Fruit fly (Drosophila melanogaster) S2 (cell line): ENCODE data around the gene Atg5.

ENCODE experiments used
- CG8478 ChIP-seq: fragments of >200 bp; optimal IDR thresholded peaks from 2 replicates; lab custom pipeline; 2018
- CTCF ChIP-seq, 2 experiments: fragments of >200 bp; optimal IDR thresholded peaks; 2 replicates each; lab custom pipeline; 2018

Gene Atg5

DNA sequence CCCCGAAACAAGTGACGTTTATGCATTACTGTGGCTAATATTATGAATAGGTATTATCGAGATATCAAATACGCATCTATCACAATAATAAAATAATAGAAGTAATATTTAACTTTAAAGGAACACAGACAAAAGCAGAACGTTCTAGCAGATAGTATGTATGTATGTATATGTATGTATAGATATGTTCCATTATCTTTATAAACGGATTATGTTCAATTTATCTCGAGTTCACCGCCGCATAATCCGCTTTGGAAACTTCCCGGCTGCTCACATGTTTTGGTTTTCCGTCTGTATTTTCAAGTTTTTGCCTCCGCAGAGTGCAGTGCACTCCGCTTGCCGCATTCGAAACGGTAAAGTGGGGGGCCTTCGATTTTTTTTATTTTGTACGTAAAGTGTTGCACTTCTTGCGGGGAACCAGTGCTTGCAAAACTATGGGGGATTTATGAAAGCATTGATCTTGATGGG is 12.0 kb upstream of the Atg5 start:
- TF ChIP-seq CTCF (optimal IDR thresholded peaks at IDR 0.05; lab: Kevin White, UChicago): no peak
- TF ChIP-seq CG8478 (lab: Kevin White, UChicago): no peak

DNA sequence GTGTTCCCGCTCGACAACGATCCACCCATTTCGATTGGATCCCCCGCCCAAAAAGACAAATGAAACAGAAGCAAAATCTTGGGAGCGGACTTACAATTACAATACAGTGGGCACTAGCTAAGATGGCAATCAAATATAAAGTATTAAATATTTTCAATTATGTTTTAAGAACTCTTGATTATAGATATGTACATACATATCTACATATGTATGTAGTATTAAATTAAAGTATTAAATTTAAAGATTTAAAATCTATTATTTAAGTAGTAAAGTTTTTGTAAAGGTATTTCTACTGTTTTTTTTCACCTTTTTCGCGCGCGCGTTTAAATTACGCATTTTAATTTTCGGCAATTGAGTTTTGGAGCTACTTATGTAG is 11.2 kb upstream of the Atg5 start:
- no peak for TF ChIP-seq CG8478 (lab: Kevin White, UChicago)
- no peak for TF ChIP-seq CTCF (optimal IDR thresholded peaks at IDR 0.05; lab: Kevin White, UChicago)

DNA sequence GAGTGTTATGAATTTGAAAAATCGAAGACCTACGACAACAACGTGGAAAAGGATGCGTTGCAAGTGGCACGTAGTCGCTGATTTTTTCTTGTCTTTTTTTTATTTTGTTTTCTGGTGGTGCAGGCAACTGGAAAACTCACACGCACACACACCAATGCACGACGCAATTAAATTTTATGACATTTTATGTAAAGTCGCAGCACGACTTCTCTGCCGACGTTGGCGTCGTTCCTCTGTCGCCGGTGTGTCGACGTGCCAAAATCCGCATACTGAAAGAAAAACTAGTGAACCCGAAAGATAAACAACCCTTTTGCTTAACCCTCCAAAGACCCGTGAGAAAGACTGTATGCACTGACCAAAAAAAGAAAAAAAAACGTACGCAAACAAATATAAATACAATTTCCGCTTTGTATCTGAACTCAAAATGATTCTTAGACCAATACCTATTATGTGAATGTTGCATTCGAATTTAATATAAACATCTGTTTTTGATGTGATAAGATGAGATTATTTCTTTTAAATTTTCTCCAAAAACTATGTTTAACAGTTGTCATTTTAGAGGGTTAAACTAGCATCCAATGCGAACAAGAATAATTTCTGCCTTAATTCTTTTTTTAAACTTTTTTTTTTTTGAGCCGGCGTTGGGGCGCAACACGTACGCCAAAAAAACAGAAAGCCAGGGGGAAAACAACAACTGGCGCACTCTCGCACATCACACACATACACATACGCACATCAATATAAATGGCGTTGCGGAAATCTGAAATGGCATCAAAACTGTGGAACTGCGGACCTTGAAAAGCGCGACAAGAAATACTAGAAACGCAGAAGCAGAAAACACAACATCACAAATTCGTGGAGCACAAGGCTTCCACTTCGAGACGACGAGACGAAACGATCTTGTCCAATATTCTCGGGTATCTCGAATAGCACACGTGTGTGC is 10.6 kb upstream of the Atg5 start:
- no peak for TF ChIP-seq CTCF (optimal IDR thresholded peaks at IDR 0.05; lab: Kevin White, UChicago)
- no peak for TF ChIP-seq CG8478 (lab: Kevin White, UChicago)

DNA sequence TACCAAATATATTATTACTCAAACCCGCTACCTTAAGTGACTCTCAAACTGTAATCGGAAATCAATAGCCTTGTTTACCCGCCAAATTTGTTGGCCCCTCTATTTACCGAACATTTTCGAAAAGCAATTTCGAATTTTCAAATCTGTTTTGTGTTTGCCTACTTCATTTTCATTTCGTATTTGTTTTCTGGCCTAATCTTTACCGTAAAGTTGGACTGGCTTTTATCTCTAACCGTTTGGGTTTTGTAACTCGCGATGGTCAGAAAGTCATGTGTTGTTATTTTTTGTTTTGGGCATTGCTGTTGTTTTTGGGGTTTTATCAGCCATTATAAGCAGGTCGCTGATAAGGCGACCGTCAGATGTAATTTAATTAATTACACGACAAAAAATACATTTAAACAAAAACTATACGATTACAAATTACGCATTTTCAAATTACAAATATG is 9.8 kb upstream of the Atg5 start:
- no peak for TF ChIP-seq CG8478 (lab: Kevin White, UChicago)
- TF ChIP-seq CTCF (optimal IDR thresholded peaks at IDR 0.05; lab: Kevin White, UChicago): no peak

DNA sequence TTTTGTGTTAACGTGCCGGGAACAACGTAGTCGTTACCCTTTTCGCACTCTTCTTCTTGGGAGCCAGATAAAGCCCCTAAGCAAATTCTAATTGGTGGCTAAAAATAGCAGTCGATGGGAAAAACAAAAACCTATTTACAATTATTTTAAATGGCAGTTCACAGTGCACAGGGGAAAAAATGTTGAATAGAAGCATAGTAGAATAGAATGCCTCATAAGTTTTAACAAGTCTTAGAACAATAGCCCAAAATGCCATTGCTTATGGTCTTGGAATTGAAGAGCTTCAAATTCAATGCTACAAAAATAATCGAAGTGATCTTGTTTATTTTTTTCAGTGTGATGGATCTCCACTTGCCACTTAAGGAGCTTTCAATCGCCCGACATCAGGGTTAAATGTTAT is 8.9 kb upstream of the Atg5 start:
- TF ChIP-seq CG8478 (lab: Kevin White, UChicago) (no peak), CTCF (optimal IDR thresholded peaks at IDR 0.05; lab: Kevin White, UChicago) (no peak)

DNA sequence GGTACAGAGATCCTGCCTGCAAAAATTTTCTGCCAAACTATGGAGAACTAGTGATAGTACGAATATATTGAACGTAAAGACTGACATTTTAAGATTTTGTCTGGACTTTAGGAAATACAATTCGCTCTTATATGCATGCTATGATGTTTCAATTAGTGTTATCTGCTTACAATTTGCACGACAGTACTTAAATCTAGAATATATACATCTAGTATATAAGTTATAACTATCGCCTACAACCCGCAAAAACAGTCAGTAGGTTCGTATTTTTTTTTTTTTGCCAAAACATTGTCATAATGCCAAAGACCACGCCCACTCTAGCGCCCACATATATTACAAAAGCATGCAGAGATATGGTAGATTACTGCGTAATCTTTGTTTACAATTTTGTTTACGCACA is 8.5 kb upstream of the Atg5 start, which contains the start of gene CG42780:
Gene CG42780, minus strand, starts transcription at position 101 of the 400 bp plus-strand sequence.
- TF ChIP-seq CG8478 (lab: Kevin White, UChicago) (no peak), CTCF (optimal IDR thresholded peaks at IDR 0.05; lab: Kevin White, UChicago) (no peak)

DNA sequence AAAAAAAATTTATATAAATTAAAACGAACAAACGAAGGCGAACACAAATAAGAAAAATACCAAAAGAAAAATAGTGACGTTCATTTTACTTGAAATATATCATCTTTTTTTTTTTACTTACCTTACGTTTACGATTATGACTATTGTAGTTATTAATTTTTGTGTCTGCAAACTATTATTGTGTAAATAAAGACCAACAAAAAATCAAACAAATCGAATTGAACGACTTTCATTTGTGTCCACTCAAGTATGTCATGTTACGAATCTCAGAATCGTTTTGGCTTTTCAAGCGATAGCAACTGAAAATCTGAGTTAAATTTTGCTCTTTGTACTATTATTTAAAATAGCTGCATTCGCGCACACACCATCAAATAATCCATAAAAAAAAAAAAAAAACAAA is 5.2 kb upstream of the Atg5 start, which contains the start of gene Acsf3:
Gene Acsf3, plus strand, starts transcription at position 301 of the 400 bp plus-strand sequence.
- TF ChIP-seq CG8478 (lab: Kevin White, UChicago): no peak
- no peak for TF ChIP-seq CTCF (optimal IDR thresholded peaks at IDR 0.05; lab: Kevin White, UChicago)

DNA sequence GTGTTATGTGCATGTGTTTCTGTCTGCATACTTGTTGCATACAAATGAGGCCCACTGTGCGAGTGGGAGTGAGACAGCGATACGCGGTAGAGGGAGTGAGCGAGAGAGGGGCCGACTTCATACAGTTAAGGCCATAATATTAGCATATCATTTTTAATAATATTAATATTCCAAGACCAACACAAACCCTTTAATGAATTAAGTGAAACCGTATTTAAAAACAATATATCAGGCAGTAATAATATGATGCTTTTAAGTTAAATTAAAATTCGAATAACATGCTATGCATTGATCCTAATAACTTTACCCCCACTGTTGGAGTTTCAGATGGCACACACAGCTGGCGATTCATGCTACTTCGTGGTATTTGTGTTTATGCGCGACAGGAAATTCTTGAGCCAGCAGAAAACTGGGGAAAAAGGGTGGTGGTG is 1.3 kb upstream of the Atg5 start:
- TF ChIP-seq CG8478 (lab: Kevin White, UChicago): no peak
- no peak for TF ChIP-seq CTCF (optimal IDR thresholded peaks at IDR 0.05; lab: Kevin White, UChicago)

DNA sequence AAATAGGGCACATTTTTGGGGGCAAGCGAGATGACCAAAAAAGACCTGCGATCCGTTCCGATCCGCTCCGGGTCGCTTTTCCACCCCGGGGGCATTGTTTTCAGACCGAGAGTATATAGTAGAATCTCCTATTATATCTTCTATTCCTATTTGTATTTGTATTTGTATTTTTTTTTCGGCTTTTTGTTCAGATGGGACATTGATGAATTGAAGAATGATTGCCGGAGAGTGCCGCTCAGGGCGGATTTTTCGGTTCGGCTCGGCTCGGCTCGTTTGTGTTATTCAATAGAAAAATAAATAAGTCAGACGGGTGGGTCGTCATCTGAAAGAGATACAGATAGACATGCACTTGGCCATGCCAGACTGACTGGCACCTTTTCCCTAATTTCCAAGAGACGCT is 1.7 kb downstream of the Atg5 start:
- TF ChIP-seq CG8478 (lab: Kevin White, UChicago) (no peak), CTCF (optimal IDR thresholded peaks at IDR 0.05; lab: Kevin White, UChicago) (no peak)

DNA sequence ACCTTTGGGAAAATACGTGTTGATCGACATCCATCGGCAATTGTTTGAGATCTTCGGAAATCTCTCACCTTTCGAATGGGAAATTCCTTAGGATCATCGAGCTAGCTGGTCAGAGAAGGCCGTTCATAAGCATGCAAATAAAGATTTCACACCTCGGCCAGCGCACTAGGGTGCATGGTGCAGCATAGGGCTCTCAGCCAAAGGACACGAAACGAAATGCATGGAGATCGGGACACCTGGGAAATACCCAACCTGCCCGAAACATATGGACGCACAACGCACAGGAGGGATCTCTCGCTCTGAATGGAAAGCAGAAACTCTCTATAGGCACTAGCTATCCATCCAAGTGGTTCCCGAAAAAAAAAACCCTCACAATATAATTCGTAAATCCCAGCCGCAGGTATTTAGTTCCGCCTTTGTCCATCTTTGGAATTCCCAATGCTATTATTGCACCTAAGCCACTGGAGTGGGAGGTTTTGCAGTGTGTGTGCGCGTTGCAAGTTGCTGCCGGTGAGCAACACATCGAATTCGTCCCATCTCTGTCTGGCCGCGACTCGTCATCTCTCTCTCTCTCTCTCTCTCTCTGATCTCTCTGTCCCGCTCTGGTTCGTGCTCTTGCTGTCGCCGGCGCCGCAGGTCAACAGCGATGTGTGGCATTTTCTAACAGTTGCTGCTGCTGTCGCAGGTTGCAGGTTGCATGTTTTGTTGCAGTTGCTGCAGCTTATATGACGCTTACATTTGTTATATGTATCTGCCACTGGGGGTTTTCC is 2.9 kb downstream of the Atg5 start:
- TF ChIP-seq CTCF (optimal IDR thresholded peaks at IDR 0.05; lab: Kevin White, UChicago): peak in 1 of 2 experiments; percentile 41
- no peak for TF ChIP-seq CG8478 (lab: Kevin White, UChicago)

DNA sequence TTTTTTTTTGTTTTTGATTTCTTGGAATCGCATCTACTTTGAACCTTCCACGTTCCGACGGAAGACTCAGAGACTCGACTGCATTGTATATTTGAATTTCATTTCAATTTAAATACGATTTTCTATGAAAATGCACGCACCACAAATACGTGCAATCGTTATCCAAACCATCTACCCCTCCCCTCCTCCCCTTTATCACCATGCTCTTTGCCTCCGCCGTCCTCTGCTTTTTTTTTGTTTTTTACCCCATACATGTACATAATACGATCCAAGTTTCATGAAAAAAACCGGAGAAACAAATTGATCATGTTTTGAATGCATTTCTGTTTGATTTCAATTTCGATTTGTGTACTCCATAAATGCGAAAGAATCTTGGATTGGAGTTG is 3.9 kb downstream of the Atg5 start:
- TF ChIP-seq CTCF (optimal IDR thresholded peaks at IDR 0.05; lab: Kevin White, UChicago) (no peak), CG8478 (lab: Kevin White, UChicago) (no peak)

DNA sequence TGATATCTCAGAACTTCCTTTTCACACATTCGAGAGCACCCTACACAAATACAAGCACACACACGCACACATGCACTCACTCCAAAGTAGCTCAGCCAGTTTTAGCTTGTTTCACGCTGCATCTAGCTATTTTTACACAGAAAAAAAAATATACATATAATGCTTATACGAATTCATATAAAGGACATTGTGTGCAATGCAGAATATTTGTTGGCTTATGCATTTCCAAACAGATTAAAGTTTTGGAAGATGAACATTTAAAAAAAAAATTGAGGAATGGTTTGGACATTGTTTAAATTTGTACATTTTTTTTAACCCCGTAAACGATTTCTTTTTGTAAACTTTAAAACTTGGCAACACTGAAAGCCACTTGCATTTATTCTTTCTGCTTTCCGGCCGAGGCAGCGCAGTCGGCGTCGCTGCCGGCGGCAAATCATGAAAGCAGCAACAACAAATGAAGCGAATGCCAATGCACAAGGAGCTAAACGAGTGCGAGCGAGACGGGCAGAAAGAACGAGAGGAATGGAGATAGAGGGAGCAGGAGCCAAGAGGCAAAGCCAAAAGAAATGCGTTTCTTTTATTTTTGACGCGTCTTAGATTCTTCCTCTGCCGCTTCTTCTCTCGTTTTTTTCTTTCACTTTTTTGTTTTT is 4.4 kb downstream of the Atg5 start:
- TF ChIP-seq CTCF (optimal IDR thresholded peaks at IDR 0.05; lab: Kevin White, UChicago) (no peak), CG8478 (lab: Kevin White, UChicago) (no peak)

DNA sequence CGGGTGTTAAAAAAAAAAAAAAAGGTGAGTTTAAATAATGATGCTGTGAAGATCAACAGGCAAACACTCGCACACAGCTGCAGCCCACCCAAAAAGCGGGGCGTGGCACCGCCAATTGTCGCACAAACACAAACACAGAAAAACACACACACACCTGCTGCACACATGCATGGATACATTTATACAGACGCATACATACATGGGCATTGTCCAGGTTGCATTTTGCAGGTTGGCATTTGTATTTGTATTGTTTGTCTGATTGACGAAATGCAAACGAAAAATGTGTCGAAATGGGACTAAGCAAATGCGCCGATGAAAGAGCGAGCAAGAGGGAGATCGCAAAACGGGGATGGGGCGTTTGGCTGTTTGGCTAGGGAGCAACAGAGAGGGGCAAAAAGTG is 5.1 kb downstream of the Atg5 start:
- TF ChIP-seq CG8478 (lab: Kevin White, UChicago) (no peak), CTCF (optimal IDR thresholded peaks at IDR 0.05; lab: Kevin White, UChicago) (no peak)
